Fruit fly (Drosophila melanogaster): ENCODE data around the gene alpha-Man-Ib.

Gene alpha-Man-Ib

DNA sequence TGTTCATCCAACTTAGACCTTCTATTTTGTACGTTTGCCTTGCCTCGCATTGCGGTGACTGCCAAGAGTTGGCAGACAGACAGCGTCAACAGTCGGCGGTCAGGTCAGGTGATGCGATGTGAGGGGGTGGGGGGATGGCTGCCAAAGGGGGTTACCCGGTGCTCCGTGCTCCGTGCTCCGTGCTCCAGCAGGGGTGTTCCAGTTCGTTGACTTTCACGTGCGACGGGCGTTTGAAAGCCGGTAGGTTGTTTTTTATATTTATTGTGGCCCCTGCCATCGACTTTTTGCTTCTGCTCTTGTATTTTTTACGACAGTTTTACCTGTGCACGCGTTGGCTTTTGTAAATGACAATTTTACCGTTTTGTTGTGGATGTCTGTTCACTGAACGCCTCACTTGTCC lies 30.6 kb downstream of the alpha-Man-Ib start (continued):
- TF ChIP-seq gce (GFP tag; IDR thresholded peaks at IDR 0.05) = no peak
- TF ChIP-seq jigr1 (GFP tag; IDR thresholded peaks at IDR 0.05) = no peak
- TF ChIP-seq abd-A (tag; optimal IDR thresholded peaks at IDR 0.05) = peak; percentile 27
- TF ChIP-seq lab (GFP tag; optimal IDR thresholded peaks at IDR 0.05) = no peak
- 0 out of 3 replicates have a peak, but pooled peaks have one; percentile 9 for TF ChIP-seq zfh1 (GFP tag; IDR thresholded peaks at IDR 0.05)

- no peak for TF ChIP-seq CG17829 (tag; optimal IDR thresholded peaks at IDR 0.05)
- no peak for TF ChIP-seq Hand (GFP tag; optimal IDR thresholded peaks at IDR 0.05)
- no peak for TF ChIP-seq CG16863 (GFP tag; optimal IDR thresholded peaks at IDR 0.05)
- no peak for TF ChIP-seq jing (GFP tag; optimal IDR thresholded peaks at IDR 0.05)
- no peak for TF ChIP-seq Lhr (GFP tag; optimal IDR thresholded peaks at IDR 0.05)
- no peak for TF ChIP-seq cwo (GFP tag; optimal IDR thresholded peaks at IDR 0.05)
- no peak for TF ChIP-seq CG7928 (GFP tag; optimal IDR thresholded peaks at IDR 0.05)
- peak; percentile 35 for TF ChIP-seq CG18476 (GFP tag; optimal IDR thresholded peaks at IDR 0.05)
- TF ChIP-seq CG3407 (GFP tag; optimal IDR thresholded peaks at IDR 0.05) = no peak
- TF ChIP-seq CG18764 (GFP tag; optimal IDR thresholded peaks at IDR 0.05) = no peak
- TF ChIP-seq ewg (GFP tag; optimal IDR thresholded peaks at IDR 0.05) = no peak
- TF ChIP-seq CG15269 (tag; optimal IDR thresholded peaks at IDR 0.05) = peak; percentile 13
- TF ChIP-seq Xrp1 (GFP tag; IDR thresholded peaks at IDR 0.05) = no peak
- TF ChIP-seq CG11398 (GFP tag; optimal IDR thresholded peaks at IDR 0.05) = no peak
- TF ChIP-seq dysf (GFP tag; IDR thresholded peaks at IDR 0.05) = no peak
- 0 out of 2 replicates have a peak, but pooled peaks have one; percentile 17 for TF ChIP-seq CG11696 (GFP tag; IDR thresholded peaks at IDR 0.05)
- TF ChIP-seq pan (optimal IDR thresholded peaks at IDR 0.05) = no peak
- TF ChIP-seq pan (GFP tag; optimal IDR thresholded peaks at IDR 0.05 in 1 of 2, IDR thresholded peaks at IDR 0.05 in 1 of 2) = peak in 1 of 2 experiments; percentile 6
- peak; percentile 22 for TF ChIP-seq CG2678 (tag; optimal IDR thresholded peaks at IDR 0.05)
- no peak for TF ChIP-seq Lpt (GFP tag; optimal IDR thresholded peaks at IDR 0.05)
- TF ChIP-seq Abd-B (GFP tag; optimal IDR thresholded peaks at IDR 0.05) = no peak
- no peak for TF ChIP-seq CkIIα-i1 (GFP tag; IDR thresholded peaks at IDR 0.05)
- no peak for TF ChIP-seq Antp (GFP tag; optimal IDR thresholded peaks at IDR 0.05)
- no peak for TF ChIP-seq CG10565 (GFP tag; optimal IDR thresholded peaks at IDR 0.05)
- no peak for TF ChIP-seq CG9609 (GFP tag; optimal IDR thresholded peaks at IDR 0.05)
- TF ChIP-seq Hmr (GFP tag; optimal IDR thresholded peaks at IDR 0.05) = peak; percentile 34
- 0 out of 4 replicates have a peak, but pooled peaks have one; percentile 6 for TF ChIP-seq chinmo (GFP tag; IDR thresholded peaks at IDR 0.05; ENCODE audit: partially characterized antibody)
- TF ChIP-seq sens (GFP tag) = no peak
- TF ChIP-seq gro (GFP tag; optimal IDR thresholded peaks at IDR 0.05) = no peak
- TF ChIP-seq Bteb2 (GFP tag; optimal IDR thresholded peaks at IDR 0.05) = no peak
- no peak for TF ChIP-seq pb (GFP tag; optimal IDR thresholded peaks at IDR 0.05)
- TF ChIP-seq z (GFP tag; IDR thresholded peaks at IDR 0.05) = no peak
- TF ChIP-seq fu2 (GFP tag; optimal IDR thresholded peaks at IDR 0.05) = no peak
- TF ChIP-seq CG4282 (GFP tag; optimal IDR thresholded peaks at IDR 0.05) = no peak
- no peak for TF ChIP-seq nmo (GFP tag; optimal IDR thresholded peaks at IDR 0.05)
- TF ChIP-seq tgo (GFP tag; IDR thresholded peaks at IDR 0.05) = no peak
- no peak for TF ChIP-seq NC2α (GFP tag; optimal IDR thresholded peaks at IDR 0.05)
- peak; percentile 2 for TF ChIP-seq CG10209 (GFP tag; optimal IDR thresholded peaks at IDR 0.05)
- TF ChIP-seq Dref (GFP tag; IDR thresholded peaks at IDR 0.05) = no peak
- no peak for TF ChIP-seq da (GFP tag; optimal IDR thresholded peaks at IDR 0.05)
- TF ChIP-seq bsh (GFP tag; optimal IDR thresholded peaks at IDR 0.05) = no peak
- TF ChIP-seq zfh1 (GFP tag; IDR thresholded peaks at IDR 0.05) = no peak
- TF ChIP-seq CG4854 (GFP tag; optimal IDR thresholded peaks at IDR 0.05) = no peak
- no peak for TF ChIP-seq Opbp (GFP tag; IDR thresholded peaks at IDR 0.05; ENCODE audit: partially characterized antibody)
- TF ChIP-seq Mrtf (GFP tag; IDR thresholded peaks at IDR 0.05) = no peak
- no peak for TF ChIP-seq HmgD (GFP tag; optimal IDR thresholded peaks at IDR 0.05)
These were observed 35.0 kb downstream of the alpha-Man-Ib start for dm6 chr3R:29077572-29077971.
